Worm (Caenorhabditis elegans): ENCODE measurements around the gene rpb-9.

The rpb-9 gene

DNA sequence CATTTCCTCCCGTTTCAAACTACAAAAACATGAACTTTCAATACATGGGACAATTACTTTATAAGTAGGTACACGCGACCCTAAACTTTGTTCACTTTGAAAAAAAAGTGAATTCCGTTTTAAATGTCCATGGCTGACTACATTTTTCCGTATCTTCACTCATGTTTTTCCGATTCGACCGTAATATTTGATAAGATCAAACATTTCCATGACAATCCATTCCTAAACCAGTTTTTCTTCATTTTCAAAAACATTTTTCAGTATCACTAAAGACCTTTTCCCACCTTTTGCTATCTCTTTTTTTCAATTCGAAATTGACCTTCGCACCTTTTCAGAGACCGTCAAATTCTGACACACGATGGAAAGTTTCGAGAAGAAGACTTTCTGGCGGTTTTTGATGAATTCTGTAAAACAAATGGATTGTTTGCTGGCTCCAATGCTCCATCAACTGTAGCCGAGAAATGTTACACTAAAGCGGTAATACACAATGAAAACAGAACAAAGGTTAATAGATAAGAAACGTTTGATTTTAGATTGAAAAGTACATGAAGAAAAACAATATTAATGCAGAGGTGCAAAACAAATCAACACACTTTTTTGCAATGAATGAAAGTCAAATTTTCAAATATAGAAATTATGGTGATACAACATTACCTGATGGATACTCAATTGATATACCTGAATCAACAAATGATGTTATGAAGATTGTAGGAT is 15.4 kb upstream of the rpb-9 start (continued):
- TF ChIP-seq hlh-30 (tag; optimal IDR thresholded peaks at IDR 0.05; ENCODE audit: insufficient read depth) = no peak
- no peak for TF ChIP-seq nhr-42 (GFP tag; IDR thresholded peaks at IDR 0.05)
- peak; percentile 5 for TF ChIP-seq pqm-1 (tag; optimal IDR thresholded peaks at IDR 0.05)
- no peak for TF ChIP-seq ces-1 (GFP tag; optimal IDR thresholded peaks at IDR 0.05)
- no peak for TF ChIP-seq aly-2 (tag; optimal IDR thresholded peaks at IDR 0.05)
- no peak for TF ChIP-seq ceh-62 (tag; optimal IDR thresholded peaks at IDR 0.05)
- no peak for TF ChIP-seq spr-3 (GFP tag; optimal IDR thresholded peaks at IDR 0.05)
- TF ChIP-seq nhr-48 (tag; optimal IDR thresholded peaks at IDR 0.05) = peak; percentile 18
- 0 out of 2 replicates have a peak, but pooled peaks have one; percentile 26 for TF ChIP-seq Y75B8A.6 (GFP tag; IDR thresholded peaks at IDR 0.05)
- no peak for TF ChIP-seq D1046.2 (GFP tag; IDR thresholded peaks at IDR 0.05)
- TF ChIP-seq F37D6.2 (tag; optimal IDR thresholded peaks at IDR 0.05) = no peak
- TF ChIP-seq madf-5 (GFP tag; IDR thresholded peaks at IDR 0.05) = no peak
- TF ChIP-seq T20F7.1 (GFP tag; optimal IDR thresholded peaks at IDR 0.05) = no peak
- TF ChIP-seq dmd-6 (GFP tag; IDR thresholded peaks at IDR 0.05) = peak; percentile 39
- no peak for TF ChIP-seq hlh-11 (tag; optimal IDR thresholded peaks at IDR 0.05)
- TF ChIP-seq mxl-2 (GFP tag; conservative IDR thresholded peaks at IDR 0.05) = no peak
- TF ChIP-seq php-3 (GFP tag; IDR thresholded peaks at IDR 0.05) = no peak
- TF ChIP-seq ama-1 (optimal IDR thresholded peaks at IDR 0.05) = no peak
- no peak for TF ChIP-seq spr-1 (tag; optimal IDR thresholded peaks at IDR 0.05)
- no peak for TF ChIP-seq tag-97 (GFP tag; IDR thresholded peaks at IDR 0.05)
- TF ChIP-seq ztf-11 (tag; optimal IDR thresholded peaks at IDR 0.05) = no peak
- no peak for TF ChIP-seq F44E2.7 (GFP tag; IDR thresholded peaks at IDR 0.05)
- TF ChIP-seq fos-1 (tag; optimal IDR thresholded peaks at IDR 0.05) = no peak
- TF ChIP-seq unc-39 (tag; optimal IDR thresholded peaks at IDR 0.05) = no peak
- no peak for TF ChIP-seq mdt-29 (GFP tag; IDR thresholded peaks at IDR 0.05)
- TF ChIP-seq Y5F2A.4 (GFP tag; optimal IDR thresholded peaks at IDR 0.05) = no peak
- TF ChIP-seq F10B5.3 (tag; optimal IDR thresholded peaks at IDR 0.05) = no peak
- no peak for TF ChIP-seq R02D3.7 (tag; optimal IDR thresholded peaks at IDR 0.05)
- no peak for TF ChIP-seq dpl-1 (GFP tag; optimal IDR thresholded peaks at IDR 0.05)
- no peak for TF ChIP-seq duxl-1 (tag; optimal IDR thresholded peaks at IDR 0.05; ENCODE audit: poor library complexity)
- no peak for TF ChIP-seq unc-62 (GFP tag; optimal IDR thresholded peaks at IDR 0.05 in 1 of 2)
- no peak for TF ChIP-seq unc-62 (tag; optimal IDR thresholded peaks at IDR 0.05)
- TF ChIP-seq hif-1 (tag; optimal IDR thresholded peaks at IDR 0.05) = no peak
- no peak for TF ChIP-seq vab-7 (GFP tag; IDR thresholded peaks at IDR 0.05)
- no peak for TF ChIP-seq nhr-111 (GFP tag; optimal IDR thresholded peaks at IDR 0.05)
- no peak for TF ChIP-seq hmg-1.1 (GFP tag; IDR thresholded peaks at IDR 0.05)
- no peak for TF ChIP-seq cey-2 (tag; optimal IDR thresholded peaks at IDR 0.05; ENCODE audit: borderline replicate concordance, insufficient read depth)
- TF ChIP-seq mep-1 (tag; optimal IDR thresholded peaks at IDR 0.05) = no peak
- no peak for TF ChIP-seq ZK337.2 (GFP tag; IDR thresholded peaks at IDR 0.05)
- TF ChIP-seq skn-1 (tag; optimal IDR thresholded peaks at IDR 0.05) = no peak
- no peak for TF ChIP-seq lin-13 (GFP tag; optimal IDR thresholded peaks at IDR 0.05)

DNA sequence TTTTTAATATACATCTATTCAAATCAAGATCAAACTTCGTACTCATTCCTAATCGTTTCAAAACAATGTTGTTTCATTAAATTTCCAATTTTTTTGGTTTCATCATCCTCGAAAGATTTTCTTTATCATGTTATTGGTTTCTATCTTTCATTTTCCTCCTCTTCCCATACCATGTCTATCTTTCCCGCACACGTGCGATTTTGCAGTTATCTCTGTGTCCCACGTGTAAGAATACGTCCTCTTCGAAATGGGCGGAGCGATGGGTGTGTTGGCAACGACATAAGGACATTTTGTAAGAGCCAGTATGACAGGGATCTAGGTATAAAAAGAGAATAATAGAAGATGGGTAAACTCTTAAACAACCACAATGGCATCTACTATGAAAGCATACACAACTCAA is 14.2 kb upstream of the rpb-9 start, which contains the start of gene F43H9.4:
F43H9.4 (plus strand) TSS at position 366 of the 400 bp plus-strand sequence.
- no peak for TF ChIP-seq ztf-7 (tag; optimal IDR thresholded peaks at IDR 0.05)
- TF ChIP-seq saeg-2 (GFP tag; IDR thresholded peaks at IDR 0.05) = no peak
- peak; percentile 79 to 89 for TF ChIP-seq mdl-1 (tag; optimal IDR thresholded peaks at IDR 0.05)
- TF ChIP-seq nhr-48 (tag; optimal IDR thresholded peaks at IDR 0.05) = peak; percentile 73
- TF ChIP-seq tag-97 (GFP tag; IDR thresholded peaks at IDR 0.05) = no peak
- no peak for TF ChIP-seq nhr-102 (tag; optimal IDR thresholded peaks at IDR 0.05)
- no peak for TF ChIP-seq Y75B8A.6 (GFP tag; IDR thresholded peaks at IDR 0.05)
- no peak for TF ChIP-seq lin-39 (tag; optimal IDR thresholded peaks at IDR 0.05)
- TF ChIP-seq hlh-11 (tag; optimal IDR thresholded peaks at IDR 0.05) = peak; percentile 51
- no peak for TF ChIP-seq madf-5 (GFP tag; IDR thresholded peaks at IDR 0.05)
- no peak for TF ChIP-seq rbr-2 (tag; optimal IDR thresholded peaks at IDR 0.05)
- no peak for TF ChIP-seq skn-1 (tag; optimal IDR thresholded peaks at IDR 0.05)
- peak; percentile 86 for TF ChIP-seq cey-2 (tag; optimal IDR thresholded peaks at IDR 0.05; ENCODE audit: borderline replicate concordance, insufficient read depth)
- TF ChIP-seq nhr-76 (tag; optimal IDR thresholded peaks at IDR 0.05) = no peak
- TF ChIP-seq mxl-2 (GFP tag; conservative IDR thresholded peaks at IDR 0.05) = no peak
- TF ChIP-seq unc-62 (GFP tag; optimal IDR thresholded peaks at IDR 0.05 in 1 of 2) = peak in 1 of 2 experiments; percentile 99
- TF ChIP-seq unc-62 (tag; optimal IDR thresholded peaks at IDR 0.05) = no peak
- peak; percentile 55 for TF ChIP-seq hlh-30 (tag; optimal IDR thresholded peaks at IDR 0.05; ENCODE audit: insufficient read depth)
- TF ChIP-seq spr-1 (tag; optimal IDR thresholded peaks at IDR 0.05) = no peak
- TF ChIP-seq F10B5.3 (tag; optimal IDR thresholded peaks at IDR 0.05) = no peak
- TF ChIP-seq ces-1 (GFP tag; optimal IDR thresholded peaks at IDR 0.05) = no peak
- TF ChIP-seq mep-1 (tag; optimal IDR thresholded peaks at IDR 0.05) = peak; percentile 9
- peak; percentile 75 for TF ChIP-seq nhr-28 (tag; optimal IDR thresholded peaks at IDR 0.05)

All from whole organism, L4 larva.